Worm (Caenorhabditis elegans) whole organism, L3 larva: ENCODE results near the gene tbc-10.
A peak's percentile ranks its signal among the peaks of the same experiment; 100 is the strongest.

Experiments
- R02D3.7 ChIP-seq: fragments of 150-350 bp; optimal IDR thresholded peaks from 2 replicates; lab custom pipeline; 2014; ENCODE audit warnings: missing biosample characterization, missing genetic modification characterization
- ceh-16 ChIP-seq: sonication (generic microtip); optimal IDR thresholded peaks from 2 replicates; lab custom pipeline; 2017; ENCODE audit warnings: missing biosample characterization, missing genetic modification characterization
- egl-27 ChIP-seq: sonication (generic microtip); optimal IDR thresholded peaks from 4 replicates; lab custom pipeline; 2017; ENCODE audit warnings: missing biosample characterization, missing genetic modification reagents, missing genetic modification characterization
- hmg-11 ChIP-seq: sonication (generic microtip); optimal IDR thresholded peaks from 2 replicates; lab custom pipeline; 2016; ENCODE audit warnings: missing genetic modification characterization, missing compliant biosample characterization
- mml-1 ChIP-seq: fragments of 150-350 bp; sonication (generic microtip); optimal IDR thresholded peaks from 3 replicates; lab custom pipeline; 2014; ENCODE audit warnings: missing biosample characterization, missing genetic modification characterization
- nhr-237 ChIP-seq: fragments of 150-350 bp; optimal IDR thresholded peaks from 2 replicates; lab custom pipeline; 2014; ENCODE audit warnings: missing biosample characterization, missing genetic modification characterization

tbc-10 gene

ce11 chrIII:1037173-1037572, 54.1 kb downstream of the tbc-10 start, which contains the start of the genes chin-1 and BE0003N10.1 (continued):
- no peak for TF ChIP-seq egl-27 (tag; lab: Kevin White, UChicago)
- TF ChIP-seq mml-1 (tag; lab: Kevin White, UChicago) = no peak
- TF ChIP-seq ceh-16 (tag; lab: Kevin White, UChicago) = no peak
- no peak for TF ChIP-seq nhr-237 (tag; lab: Kevin White, UChicago)
- peak; percentile 68 for TF ChIP-seq hmg-11 (tag; lab: Kevin White, UChicago)
- TF ChIP-seq R02D3.7 = no peak
